Worm (Caenorhabditis elegans) whole organism, midembryonic: ENCODE measurements around the gene nstp-5.

Source experiments
- T22C8.4 ChIP-seq: fragments of 200-800 bp; sonication (Bioruptor generic); IDR thresholded peaks from 2 replicates; pipeline ENCODE4 v1.3.6; 2022; ENCODE audit warnings: missing genetic modification characterization, missing compliant biosample characterization
- klf-2 ChIP-seq: fragments of 200-800 bp; sonication (Bioruptor generic); conservative IDR thresholded peaks from 2 replicates; pipeline ENCODE4 v1.3.6; 2022; ENCODE audit warnings: missing genetic modification reagents, missing genetic modification characterization, missing compliant biosample characterization
- ref-1 ChIP-seq: fragments of 200-800 bp; sonication (Bioruptor generic); conservative IDR thresholded peaks from 2 replicates; pipeline ENCODE4 v1.3.6; 2022; ENCODE audit warnings: missing genetic modification reagents, missing genetic modification characterization, missing compliant biosample characterization
- ztf-29 ChIP-seq: fragments of 200-800 bp; sonication (Bioruptor generic); IDR thresholded peaks from 2 replicates; pipeline ENCODE4 v1.3.6; 2022; ENCODE audit warnings: missing genetic modification reagents, missing genetic modification characterization, missing compliant biosample characterization

DNA sequence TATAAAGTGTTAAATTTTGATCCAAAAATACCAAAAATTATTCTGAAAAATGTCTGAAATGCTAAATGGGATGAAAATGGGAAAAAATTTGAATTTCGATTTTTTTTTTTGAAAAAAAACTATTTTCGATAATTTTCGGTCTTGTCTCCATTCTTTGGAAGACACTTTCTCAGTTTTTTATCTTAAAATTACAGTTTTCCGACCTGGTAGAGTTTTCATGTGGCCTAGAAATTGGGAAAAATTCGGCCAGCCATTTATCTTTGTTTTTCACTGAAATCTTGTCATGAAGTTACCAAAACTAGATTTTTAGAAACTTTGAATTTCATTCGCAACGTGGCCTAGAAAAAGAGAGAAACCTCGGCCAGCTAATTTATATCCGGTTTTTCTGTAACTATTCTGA lies 14.5 kb upstream of the nstp-5 start:
- TF ChIP-seq klf-2 (no peak), ref-1 (GFP tag; lab: Robert Waterston, UW) (no peak), ztf-29 (GFP tag; lab: Robert Waterston, UW) (no peak), T22C8.4 (no peak)
